Fruit fly (Drosophila melanogaster): ENCODE measurements around the gene ng3.

Gene ng3

DNA sequence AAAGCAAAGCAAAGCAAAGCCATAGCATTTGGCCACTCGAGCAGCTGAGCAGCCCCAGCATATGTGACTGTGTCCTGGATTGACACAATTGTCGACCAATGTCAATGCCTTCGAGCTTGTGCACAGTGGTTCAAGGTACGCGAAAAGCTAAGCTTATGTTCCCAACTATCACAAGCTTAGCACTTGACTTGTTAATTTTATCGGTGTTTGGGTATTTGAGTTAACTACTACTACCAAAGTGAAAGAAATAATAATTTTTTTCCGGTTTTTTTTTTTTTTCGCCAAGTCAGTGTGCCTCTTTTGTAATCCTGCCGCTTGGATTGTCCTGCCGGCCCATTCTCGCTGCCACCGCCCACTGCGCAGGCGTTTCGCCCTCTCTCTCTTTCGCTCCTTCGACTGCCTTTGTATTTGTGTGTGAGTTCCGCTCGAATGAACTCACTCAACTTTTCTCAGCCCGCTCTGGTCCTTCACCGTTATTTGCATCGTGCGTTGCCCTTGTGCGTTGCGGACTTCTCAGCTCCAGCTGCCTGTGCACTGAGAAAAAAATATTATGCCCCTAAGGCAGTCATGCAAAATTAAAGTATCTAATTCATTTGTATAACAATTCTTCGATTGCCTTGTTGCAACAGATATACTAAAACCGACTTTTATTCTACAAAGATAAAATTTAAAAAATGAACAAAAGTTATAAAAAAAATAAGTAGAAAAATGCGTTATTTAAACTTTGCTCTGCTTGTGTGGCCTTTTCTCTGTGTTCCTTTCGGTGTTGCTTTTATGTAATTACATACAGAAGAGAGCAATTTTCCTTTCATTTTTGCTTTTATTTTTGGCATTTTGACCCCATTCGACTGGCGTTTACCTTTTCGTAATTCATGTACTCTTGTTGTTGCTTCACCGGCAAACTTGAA, 35.7 kb downstream of the ng3 start (continued):
- TF ChIP-seq D19B (GFP tag; optimal IDR thresholded peaks at IDR 0.05) (peak; percentile 37), dan (GFP tag; IDR thresholded peaks at IDR 0.05) (no peak), Dbx (GFP tag; IDR thresholded peaks at IDR 0.05) (peak; percentile 71), NK7.1 (GFP tag; optimal IDR thresholded peaks at IDR 0.05) (peak; percentile 54), Bdp1 (GFP tag; optimal IDR thresholded peaks at IDR 0.05) (peak; percentile 10), tup (GFP tag; optimal IDR thresholded peaks at IDR 0.05) (peak; percentile 68), CG6272 (GFP tag; IDR thresholded peaks at IDR 0.05) (peak; percentile 36; the same call in 1 of the 2 replicates), Chrac-16 (GFP tag; optimal IDR thresholded peaks at IDR 0.05) (peak; percentile 43), CG12236 (GFP tag; optimal IDR thresholded peaks at IDR 0.05) (no peak), CG12299 (tag; optimal IDR thresholded peaks at IDR 0.05) (peak; percentile 35), ci (GFP tag; IDR thresholded peaks at IDR 0.05) (peak; percentile 88)

DNA sequence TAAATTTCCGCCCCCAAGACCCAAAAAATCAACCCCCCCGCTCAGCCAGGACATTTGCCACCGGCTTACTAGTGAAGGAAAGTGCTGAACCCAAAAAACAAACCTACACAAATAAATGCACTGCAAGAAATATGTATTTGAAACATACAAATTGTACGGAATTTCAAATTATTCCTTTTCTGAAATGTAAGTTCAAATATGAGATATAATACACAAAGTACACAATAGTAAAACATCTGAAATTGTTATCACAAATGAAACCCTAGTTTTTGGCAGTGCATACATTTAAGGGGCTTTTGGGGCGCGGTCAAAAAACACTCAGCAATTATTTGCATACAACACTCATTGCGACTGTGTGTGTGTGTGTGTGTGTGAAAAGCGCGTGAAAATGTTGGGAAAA, 48.1 kb downstream of the ng3 start:
- TF ChIP-seq CG2678 (tag; optimal IDR thresholded peaks at IDR 0.05) (peak; percentile 52), ssp (GFP tag; IDR thresholded peaks at IDR 0.05) (0 out of 2 replicates have a peak, but pooled peaks have one; percentile 26), unc-4 (GFP tag; IDR thresholded peaks at IDR 0.05; ENCODE audit: partially characterized antibody) (no peak), E2f1 (GFP tag; IDR thresholded peaks at IDR 0.05) (0 out of 2 replicates have a peak, but pooled peaks have one; percentile 38), CG30431 (GFP tag; optimal IDR thresholded peaks at IDR 0.05) (no peak), Ravus (GFP tag; IDR thresholded peaks at IDR 0.05) (no peak), CG13894 (tag; optimal IDR thresholded peaks at IDR 0.05) (peak; percentile 2), dmrt99B (tag; optimal IDR thresholded peaks at IDR 0.05) (peak; percentile 49), bowl (GFP tag; IDR thresholded peaks at IDR 0.05) (no peak), Bteb2 (GFP tag; optimal IDR thresholded peaks at IDR 0.05) (no peak), Hmx (GFP tag; optimal IDR thresholded peaks at IDR 0.05) (no peak), CG12659 (GFP tag; optimal IDR thresholded peaks at IDR 0.05) (peak; percentile 14), fd64A (GFP tag; optimal IDR thresholded peaks at IDR 0.05) (no peak), pita (GFP tag; optimal IDR thresholded peaks at IDR 0.05) (no peak), Lhr (GFP tag; optimal IDR thresholded peaks at IDR 0.05) (no peak), B-H1 (GFP tag; IDR thresholded peaks at IDR 0.05) (peak; percentile 22; the same call in 1 of the 3 replicates), p53 (GFP tag; optimal IDR thresholded peaks at IDR 0.05) (no peak), ham (GFP tag; IDR thresholded peaks at IDR 0.05) (no peak), Meics (GFP tag; optimal IDR thresholded peaks at IDR 0.05) (peak; percentile 30), pum (GFP tag; optimal IDR thresholded peaks at IDR 0.05) (peak; percentile 5), CG31441 (GFP tag; IDR thresholded peaks at IDR 0.05) (peak; percentile 22; the same call in 1 of the 2 replicates), D19A (tag; optimal IDR thresholded peaks at IDR 0.05) (no peak), CG4707 (GFP tag; optimal IDR thresholded peaks at IDR 0.05) (no peak), Dfd (GFP tag; optimal IDR thresholded peaks at IDR 0.05) (no peak), Tbp (GFP tag; optimal IDR thresholded peaks at IDR 0.05) (no peak), CG10267 (tag; optimal IDR thresholded peaks at IDR 0.05) (no peak), NfI (GFP tag; optimal IDR thresholded peaks at IDR 0.05) (peak; percentile 17), Ssrp (tag; optimal IDR thresholded peaks at IDR 0.05) (peak; percentile 1), CG32772 (GFP tag; IDR thresholded peaks at IDR 0.05) (0 out of 2 replicates have a peak, but pooled peaks have one; percentile 16), so (GFP tag; IDR thresholded peaks at IDR 0.05) (no peak), gsb (GFP tag; IDR thresholded peaks at IDR 0.05) (0 out of 2 replicates have a peak, but pooled peaks have one; percentile 14), CG33557 (GFP tag; optimal IDR thresholded peaks at IDR 0.05) (no peak), Mes4 (GFP tag; optimal IDR thresholded peaks at IDR 0.05) (no peak), her (GFP tag; optimal IDR thresholded peaks at IDR 0.05) (no peak), Hr51 (GFP tag; optimal IDR thresholded peaks at IDR 0.05) (peak in 1 of 2 experiments; percentile 51), CG8359 (GFP tag; optimal IDR thresholded peaks at IDR 0.05; ENCODE audit: borderline replicate concordance) (no peak), CG6813 (GFP tag; optimal IDR thresholded peaks at IDR 0.05) (no peak)
